Worm (Caenorhabditis elegans) whole organism, dauer: ENCODE data around the gene mig-6.

ENCODE experiments used
- unc-62 ChIP-seq: sonication (generic microtip); optimal IDR thresholded peaks from 2 replicates; lab custom pipeline; 2017; ENCODE audit warnings: missing biosample characterization, missing genetic modification reagents, missing genetic modification characterization

Gene mig-6

ce11 chrV:7854603-7855002, 27.6 kb downstream of the mig-6 start, which contains the start of the genes C37C3.9 and C37C3.18:
Gene C37C3.9 (minus strand): TSS chrV:7854700.
Gene C37C3.18 (plus strand): TSS chrV:7854993.
- no peak for TF ChIP-seq unc-62

- no peak for TF ChIP-seq unc-62
These were observed 28.5 kb downstream of the mig-6 start, which contains the start of gene C37C3.2 for ce11 chrV:7855382-7855994. Gene C37C3.2 (plus strand): TSS chrV:7855944.

ce11 chrV:7856641-7857040, 29.6 kb downstream of the mig-6 start:
- TF ChIP-seq unc-62, result no peak

ce11 chrV:7857931-7858330, 30.9 kb downstream of the mig-6 start, which contains the start of gene C37C3.1:
Gene C37C3.1 (plus strand): TSS chrV:7857963.
- no peak for TF ChIP-seq unc-62

- TF ChIP-seq unc-62, result no peak
These were observed 34.8 kb downstream of the mig-6 start, which contains the start of gene C37C3.17 for ce11 chrV:7861792-7862191. Gene C37C3.17 (minus strand): TSS chrV:7861892.

- TF ChIP-seq unc-62, result no peak
These were observed 36.1 kb downstream of the mig-6 start, which contains the start of gene C37C3.10 for ce11 chrV:7863020-7863523. Gene C37C3.10 (minus strand): TSS chrV:7863070.

ce11 chrV:7864663-7865062, 37.6 kb downstream of the mig-6 start, which contains the start of gene C37C3.11:
Gene C37C3.11 (minus strand): TSS chrV:7864763.
- no peak for TF ChIP-seq unc-62

ce11 chrV:7870707-7871106, 43.7 kb downstream of the mig-6 start, which contains the start of gene nipi-4:
Gene nipi-4 (minus strand): TSS chrV:7870807.
- TF ChIP-seq unc-62, result no peak

- no peak for TF ChIP-seq unc-62
These were observed 45.9 kb downstream of the mig-6 start for ce11 chrV:7872945-7873344.

ce11 chrV:7875456-7875855, 48.4 kb downstream of the mig-6 start, which contains the start of gene F40A3.4:
Gene F40A3.4 (plus strand): TSS chrV:7875756.
- no peak for TF ChIP-seq unc-62

- no peak for TF ChIP-seq unc-62
These were observed 50.0 kb downstream of the mig-6 start, which contains the start of gene F40A3.3 for ce11 chrV:7876881-7877475. Gene F40A3.3 (plus strand): TSS chrV:7877444.

ce11 chrV:7878411-7878964, 51.5 kb downstream of the mig-6 start, which contains the start of gene F40A3.2:
Gene F40A3.2 (plus strand): TSS chrV:7878914.
- TF ChIP-seq unc-62, result no peak

- no peak for TF ChIP-seq unc-62
These were observed 57.4 kb downstream of the mig-6 start for ce11 chrV:7884441-7884840.

- no peak for TF ChIP-seq unc-62
These were observed 61.0 kb downstream of the mig-6 start for ce11 chrV:7888036-7888435.

- TF ChIP-seq unc-62, result no peak
These were observed 64.2 kb downstream of the mig-6 start, which contains the start of gene F40A3.1 for ce11 chrV:7891230-7891629. Gene F40A3.1 (plus strand): TSS chrV:7891530.
